Worm (Caenorhabditis elegans) whole organism, L4 larva: ENCODE results near the gene F43C11.1.

Source experiments
- F10B5.3 ChIP-seq: sonication (generic microtip); optimal IDR thresholded peaks from 2 replicates; lab custom pipeline; 2016; ENCODE audit warnings: mild to moderate bottlenecking, missing genetic modification characterization, missing compliant biosample characterization
- Y105C5A.15 ChIP-seq: fragments of 200-800 bp; sonication (Bioruptor generic); IDR thresholded peaks from 2 replicates; pipeline ENCODE4 v1.3.6; 2022; ENCODE audit warnings: missing genetic modification characterization, missing compliant biosample characterization
- Y48G9A.11 ChIP-seq: fragments of 200-800 bp; sonication (Bioruptor generic); IDR thresholded peaks from 2 replicates; pipeline ENCODE4 v1.3.6; 2022; ENCODE audit warnings: missing genetic modification reagents, missing genetic modification characterization, missing compliant biosample characterization
- ZK337.2 ChIP-seq: fragments of 200-800 bp; sonication (Bioruptor generic); IDR thresholded peaks from 2 replicates; pipeline ENCODE4 v1.3.6; 2022; ENCODE audit warnings: missing genetic modification reagents, missing genetic modification characterization, missing compliant biosample characterization
- aha-1 ChIP-seq: fragments of 150-350 bp; peaks from one replicate; lab custom pipeline; 2014; ENCODE audit warnings: missing biosample characterization, missing genetic modification characterization
- ceh-32 ChIP-seq: sonication (generic microtip); optimal IDR thresholded peaks from 2 replicates; lab custom pipeline; 2016; ENCODE audit warnings: mild to moderate bottlenecking, missing genetic modification characterization, missing compliant biosample characterization; ENCODE audit not compliant: poor library complexity
- ceh-44 ChIP-seq: fragments of 200-800 bp; sonication (Bioruptor generic); IDR thresholded peaks from 2 replicates; pipeline ENCODE4 v1.3.6; 2022; ENCODE audit warnings: missing genetic modification reagents, missing genetic modification characterization, missing compliant biosample characterization
- ceh-62 ChIP-seq: sonication (generic microtip); optimal IDR thresholded peaks from 2 replicates; lab custom pipeline; 2017; ENCODE audit warnings: missing biosample characterization, missing genetic modification characterization
- ctbp-1 ChIP-seq: fragments of 200-800 bp; sonication (Bioruptor generic); IDR thresholded peaks from 2 replicates; pipeline ENCODE4 v1.3.6; 2022; ENCODE audit warnings: missing genetic modification reagents, missing genetic modification characterization, missing compliant biosample characterization
- daf-16 ChIP-seq, 3 experiments: sonication (generic microtip); optimal IDR thresholded peaks; 2 replicates each; lab custom pipeline; 2016 to 2017; ENCODE audit warnings: missing genetic modification characterization in 3 of 3, missing genetic modification reagents in 3 of 3, mild to moderate bottlenecking in 2 of 3, missing compliant biosample characterization in 2 of 3, missing biosample characterization in 1 of 3, moderate library complexity in 1 of 3
- daf-19 ChIP-seq: fragments of 200-800 bp; sonication (Bioruptor generic); conservative IDR thresholded peaks from 2 replicates; pipeline ENCODE4 v1.3.6; 2022; ENCODE audit warnings: missing genetic modification characterization, missing compliant biosample characterization
- dve-1 ChIP-seq: sonication (generic microtip); optimal IDR thresholded peaks from 2 replicates; lab custom pipeline; 2017; ENCODE audit warnings: antibody characterized with exemption, mild to moderate bottlenecking, missing genetic modification characterization, missing compliant biosample characterization; ENCODE audit not compliant: insufficient read depth
- egl-43 ChIP-seq: fragments of 200-800 bp; sonication (Bioruptor generic); IDR thresholded peaks from 2 replicates; pipeline ENCODE4 v1.3.6; 2022; ENCODE audit warnings: missing genetic modification reagents, missing genetic modification characterization, missing compliant biosample characterization
- fkh-10 ChIP-seq: fragments of 150-350 bp; optimal IDR thresholded peaks from 2 replicates; lab custom pipeline; 2014; ENCODE audit warnings: missing biosample characterization, missing genetic modification reagents, missing genetic modification characterization
- hif-1 ChIP-seq, 2 experiments: sonication (generic microtip); optimal IDR thresholded peaks; 2 replicates each; lab custom pipeline; 2016 to 2017; ENCODE audit warnings: missing compliant biosample characterization in 2 of 2, missing genetic modification characterization in 2 of 2, missing genetic modification reagents in 2 of 2, missing genotype in 2 of 2, mild to moderate bottlenecking in 1 of 2
- hlh-11 ChIP-seq: fragments of 200-800 bp; sonication (Bioruptor generic); optimal IDR thresholded peaks from 2 replicates; lab custom pipeline; 2018; ENCODE audit warnings: mild to moderate bottlenecking, missing genetic modification characterization, missing compliant biosample characterization
- jun-1 ChIP-seq: fragments of 150-350 bp; optimal IDR thresholded peaks from 2 replicates; lab custom pipeline; 2014; ENCODE audit warnings: missing biosample characterization, missing genetic modification reagents, missing genetic modification characterization
- lin-15B ChIP-seq: fragments of 150-350 bp; sonication (generic microtip); optimal IDR thresholded peaks from 3 replicates; lab custom pipeline; 2014; ENCODE audit warnings: missing biosample characterization, missing genetic modification characterization
- lsy-2 ChIP-seq, 2 experiments: fragments of 150-350 bp in 1 of 2; sonication (generic microtip) in 1 of 2; optimal IDR thresholded peaks; 2 replicates each; lab custom pipeline; 2014 to 2017; ENCODE audit warnings: missing biosample characterization in 2 of 2, missing genetic modification characterization in 2 of 2
- madf-9 ChIP-seq: fragments of 200-800 bp; sonication (Bioruptor generic); conservative IDR thresholded peaks from 2 replicates; pipeline ENCODE4 v1.3.6; 2022; ENCODE audit warnings: missing genetic modification reagents, missing genetic modification characterization, missing compliant biosample characterization
- mes-2 ChIP-seq: sonication (generic microtip); optimal IDR thresholded peaks from 2 replicates; lab custom pipeline; 2016; ENCODE audit warnings: missing genotype, mild to moderate bottlenecking, missing genetic modification characterization, missing compliant biosample characterization; ENCODE audit not compliant: poor library complexity, severe bottlenecking
- mxl-3 ChIP-seq: fragments of 200-800 bp; sonication (Bioruptor generic); optimal IDR thresholded peaks from 2 replicates; lab custom pipeline; 2018; ENCODE audit warnings: mild to moderate bottlenecking, missing genetic modification characterization, missing compliant biosample characterization
- nhr-102 ChIP-seq: sonication (generic microtip); optimal IDR thresholded peaks from 2 replicates; lab custom pipeline; 2016; ENCODE audit warnings: mild to moderate bottlenecking, missing genetic modification characterization, moderate library complexity, missing compliant biosample characterization
- nhr-11 ChIP-seq: fragments of 150-350 bp; optimal IDR thresholded peaks from 2 replicates; lab custom pipeline; 2014; ENCODE audit warnings: missing biosample characterization, missing genetic modification characterization
- nhr-111 ChIP-seq: fragments of 200-800 bp; sonication (Bioruptor generic); optimal IDR thresholded peaks from 2 replicates; lab custom pipeline; 2018; ENCODE audit warnings: mild to moderate bottlenecking, missing genetic modification characterization, missing compliant biosample characterization
- nhr-25 ChIP-seq: sonication (generic microtip); optimal IDR thresholded peaks from 2 replicates; lab custom pipeline; 2017; ENCODE audit warnings: missing genetic modification characterization, mild to moderate bottlenecking, missing compliant biosample characterization, antibody characterized with exemption, moderate library complexity, borderline replicate concordance; ENCODE audit not compliant: insufficient read depth
- nhr-28 ChIP-seq: fragments of 150-350 bp; optimal IDR thresholded peaks from 2 replicates; lab custom pipeline; 2014; ENCODE audit warnings: missing biosample characterization, missing genetic modification characterization
- nhr-41 ChIP-seq: fragments of 200-800 bp; sonication (Bioruptor generic); IDR thresholded peaks from 2 replicates; pipeline ENCODE4 v1.3.6; 2022; ENCODE audit warnings: missing genetic modification reagents, missing genetic modification characterization, missing compliant biosample characterization
- nhr-76 ChIP-seq: fragments of 150-350 bp; optimal IDR thresholded peaks from 2 replicates; lab custom pipeline; 2014; ENCODE audit warnings: missing biosample characterization, missing genetic modification characterization
- nhr-77 ChIP-seq: fragments of 150-350 bp; optimal IDR thresholded peaks from 2 replicates; lab custom pipeline; 2014; ENCODE audit warnings: missing biosample characterization, missing genetic modification characterization
- set-16 ChIP-seq: fragments of 200-800 bp; sonication (Bioruptor generic); IDR thresholded peaks from 2 replicates; pipeline ENCODE4 v1.3.6; 2022; ENCODE audit warnings: missing genetic modification reagents, missing genetic modification characterization, missing compliant biosample characterization
- snpc-1.2 ChIP-seq: fragments of 200-800 bp; sonication (Bioruptor generic); IDR thresholded peaks from 2 replicates; pipeline ENCODE4 v1.3.6; 2022; ENCODE audit warnings: missing genetic modification reagents, missing genetic modification characterization, missing compliant biosample characterization
- spr-3 ChIP-seq: fragments of 200-800 bp; sonication (Bioruptor generic); optimal IDR thresholded peaks from 2 replicates; lab custom pipeline; 2018; ENCODE audit warnings: mild to moderate bottlenecking, missing genetic modification characterization, missing compliant biosample characterization
- tag-97 ChIP-seq: fragments of 200-800 bp; sonication (Bioruptor generic); IDR thresholded peaks from 2 replicates; pipeline ENCODE4 v1.3.6; 2022; ENCODE audit warnings: missing genetic modification characterization, missing compliant biosample characterization
- unc-39 ChIP-seq: sonication (generic microtip); optimal IDR thresholded peaks from 2 replicates; lab custom pipeline; 2017; ENCODE audit warnings: missing biosample characterization, missing genetic modification characterization
- zfp-2 ChIP-seq: sonication (generic microtip); optimal IDR thresholded peaks from 2 replicates; lab custom pipeline; 2016; ENCODE audit warnings: mild to moderate bottlenecking, missing genetic modification characterization, missing compliant biosample characterization
- ztf-11 ChIP-seq: fragments of 150-350 bp; optimal IDR thresholded peaks from 2 replicates; lab custom pipeline; 2014; ENCODE audit warnings: missing biosample characterization, missing genetic modification characterization

F43C11.1 gene

DNA sequence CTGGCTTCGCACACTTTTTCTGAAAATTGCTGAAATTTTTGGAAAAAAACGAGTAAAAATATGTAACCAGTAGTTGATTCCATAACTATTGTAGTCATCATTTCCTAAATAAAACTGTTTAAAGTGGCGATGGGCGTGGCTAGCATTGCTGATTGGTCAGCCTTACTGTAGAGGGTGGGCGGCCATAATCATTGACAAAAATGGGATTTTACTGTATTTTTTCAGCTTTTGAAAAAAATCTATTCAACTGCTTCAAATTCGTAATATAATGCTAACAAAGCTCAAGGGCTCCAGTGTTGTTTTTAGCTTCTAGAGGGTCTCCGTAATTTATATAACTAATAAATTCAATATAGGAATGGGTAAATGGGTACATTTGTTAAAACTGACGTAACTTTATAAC, 23.3 kb downstream of the F43C11.1 start, which contains the start of gene F16G10.7:
F16G10.7 (minus strand) TSS at position 101 of the 400 bp plus-strand sequence.
- no peak for TF ChIP-seq ztf-11

- TF ChIP-seq Y105C5A.15 (GFP tag; lab: Robert Waterston, UW) (no peak), unc-39 (no peak), ZK337.2 (GFP tag; lab: Robert Waterston, UW) (no peak), fkh-10 (GFP tag; lab: Kevin White, UChicago) (no peak)
These were observed 26.4 kb downstream of the F43C11.1 start, which contains the start of gene F16G10.8 for ce11 chrII:2383334-2383733. F16G10.8 (minus strand) TSS chrII:2383434.

DNA sequence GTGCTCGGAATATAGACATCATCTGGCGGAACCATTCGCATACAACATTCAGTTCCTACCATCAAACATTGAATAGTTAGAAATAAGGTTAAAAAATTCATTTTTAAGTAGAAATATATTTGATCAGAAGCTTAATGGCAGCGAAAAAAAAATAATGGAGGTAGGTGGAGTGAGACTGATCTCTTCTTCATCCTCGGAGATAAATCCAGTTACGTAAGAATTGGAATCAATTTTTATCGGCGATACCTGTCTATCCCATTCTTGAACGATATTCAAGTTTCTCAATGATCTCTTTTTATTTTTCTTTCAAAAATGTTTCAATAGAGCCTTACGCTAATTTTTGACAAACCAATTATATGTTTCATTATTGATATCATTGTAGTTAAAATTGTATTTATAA, 28.6 kb downstream of the F43C11.1 start, which contains the start of gene F16G10.9:
F16G10.9 (minus strand) TSS at position 101 of the 400 bp plus-strand sequence.
- TF ChIP-seq daf-16 (GFP tag; optimal IDR thresholded peaks at IDR 0.05; lab: Kevin White, UChicago) (no peak), daf-16 (tag; optimal IDR thresholded peaks at IDR 0.05; lab: Kevin White, UChicago) (no peak), nhr-77 (tag; lab: Kevin White, UChicago) (no peak), Y48G9A.11 (GFP tag; lab: Robert Waterston, UW) (no peak), ctbp-1 (no peak), zfp-2 (tag; lab: Kevin White, UChicago) (no peak), ceh-44 (no peak), daf-19 (GFP tag; lab: Robert Waterston, UW) (no peak), egl-43 (GFP tag; lab: Robert Waterston, UW) (no peak), ceh-32 (no peak), hlh-11 (no peak), nhr-11 (no peak), lsy-2 (tag; optimal IDR thresholded peaks at IDR 0.05; lab: Kevin White, UChicago) (no peak), set-16 (no peak), tag-97 (GFP tag; lab: Robert Waterston, UW) (no peak), F10B5.3 (tag; lab: Kevin White, UChicago) (no peak), nhr-102 (no peak), jun-1 (tag; lab: Kevin White, UChicago) (no peak), nhr-28 (no peak), nhr-41 (GFP tag; lab: Robert Waterston, UW) (no peak)

- TF ChIP-seq aha-1 (tag; lab: Kevin White, UChicago), result no peak
- no peak for TF ChIP-seq Y105C5A.15 (GFP tag; lab: Robert Waterston, UW)
- no peak for TF ChIP-seq nhr-111
- no peak for TF ChIP-seq hif-1 (tag; optimal IDR thresholded peaks at IDR 0.05; lab: Kevin White, UChicago)
- TF ChIP-seq spr-3 (GFP tag; lab: Kevin White, UChicago), result no peak
- no peak for TF ChIP-seq madf-9 (GFP tag; lab: Robert Waterston, UW)
These were observed 34.0 kb downstream of the F43C11.1 start, which contains the start of gene F16G10.10 for ce11 chrII:2390884-2391283. F16G10.10 (minus strand) TSS chrII:2390984.

ce11 chrII:2393821-2394220, 36.9 kb downstream of the F43C11.1 start, which contains the start of gene F16G10.11:
F16G10.11 (minus strand) TSS chrII:2393921.
- TF ChIP-seq ceh-62 (tag; lab: Kevin White, UChicago) (no peak), snpc-1.2 (GFP tag; lab: Robert Waterston, UW) (no peak), ztf-11 (no peak), mxl-3 (GFP tag; lab: Kevin White, UChicago) (no peak), nhr-76 (no peak)
- TF ChIP-seq, all 104 proteins: peak for 0

- TF ChIP-seq mes-2 (tag; lab: Kevin White, UChicago) (no peak), unc-39 (no peak), nhr-25 (no peak), lin-15B (tag; lab: Kevin White, UChicago) (no peak), aha-1 (tag; lab: Kevin White, UChicago) (no peak), dve-1 (tag; lab: Kevin White, UChicago) (no peak), tag-97 (GFP tag; lab: Robert Waterston, UW) (no peak)
These were observed 39.0 kb downstream of the F43C11.1 start, which contains the start of gene F16G10.13 for ce11 chrII:2395864-2396263. F16G10.13 (minus strand) TSS chrII:2395964.
